Worm (Caenorhabditis elegans) whole organism, L4 larva: Measurements from ENCODE around the gene trpp-6.
"Not testable (repeated sequence)": the region's sequence is repeated elsewhere in the genome, so short reads cannot be mapped to it uniquely, and the experiment has no call there.

Experiments
- D1046.2 ChIP-seq: fragments of 200-800 bp; sonication (Bioruptor generic); IDR thresholded peaks from 2 replicates; pipeline ENCODE4 v1.3.6; 2022; ENCODE audit warnings: missing genetic modification characterization, missing compliant biosample characterization
- F37D6.2 ChIP-seq: sonication (generic microtip); optimal IDR thresholded peaks from 2 replicates; lab custom pipeline; 2016; ENCODE audit warnings: mild to moderate bottlenecking, missing genetic modification characterization, missing compliant biosample characterization
- Y48G9A.11 ChIP-seq: fragments of 200-800 bp; sonication (Bioruptor generic); IDR thresholded peaks from 2 replicates; pipeline ENCODE4 v1.3.6; 2022; ENCODE audit warnings: missing genetic modification reagents, missing genetic modification characterization, missing compliant biosample characterization
- ZK337.2 ChIP-seq: fragments of 200-800 bp; sonication (Bioruptor generic); IDR thresholded peaks from 2 replicates; pipeline ENCODE4 v1.3.6; 2022; ENCODE audit warnings: missing genetic modification reagents, missing genetic modification characterization, missing compliant biosample characterization
- arid-1 ChIP-seq: fragments of 200-800 bp; sonication (Bioruptor generic); conservative IDR thresholded peaks from 2 replicates; pipeline ENCODE4 v1.3.6; 2022; ENCODE audit warnings: missing genetic modification reagents, missing genetic modification characterization, missing compliant biosample characterization
- ceh-20 ChIP-seq: fragments of 200-800 bp; sonication (Bioruptor generic); IDR thresholded peaks from 2 replicates; pipeline ENCODE4 v1.3.6; 2022; ENCODE audit warnings: missing genetic modification reagents, missing genetic modification characterization, missing compliant biosample characterization
- ceh-44 ChIP-seq: fragments of 200-800 bp; sonication (Bioruptor generic); IDR thresholded peaks from 2 replicates; pipeline ENCODE4 v1.3.6; 2022; ENCODE audit warnings: missing genetic modification reagents, missing genetic modification characterization, missing compliant biosample characterization
- ctbp-1 ChIP-seq: fragments of 200-800 bp; sonication (Bioruptor generic); IDR thresholded peaks from 2 replicates; pipeline ENCODE4 v1.3.6; 2022; ENCODE audit warnings: missing genetic modification reagents, missing genetic modification characterization, missing compliant biosample characterization
- daf-12 ChIP-seq: fragments of 150-350 bp; optimal IDR thresholded peaks from 2 replicates; lab custom pipeline; 2014; ENCODE audit warnings: missing biosample characterization, missing genetic modification reagents, missing genetic modification characterization
- dmd-6 ChIP-seq: fragments of 200-800 bp; sonication (Bioruptor generic); IDR thresholded peaks from 2 replicates; pipeline ENCODE4 v1.3.6; 2022; ENCODE audit warnings: missing genetic modification reagents, missing genetic modification characterization, missing compliant biosample characterization
- dmd-8 ChIP-seq: fragments of 200-800 bp; sonication (Bioruptor generic); IDR thresholded peaks from 2 replicates; pipeline ENCODE4 v1.3.6; 2022; ENCODE audit warnings: missing genetic modification characterization, missing compliant biosample characterization
- dpl-1 ChIP-seq: fragments of 150-350 bp; optimal IDR thresholded peaks from 2 replicates; lab custom pipeline; 2014; ENCODE audit warnings: missing biosample characterization, missing genetic modification reagents, missing genetic modification characterization
- duxl-1 ChIP-seq: sonication (generic microtip); optimal IDR thresholded peaks from 2 replicates; lab custom pipeline; 2016; ENCODE audit warnings: mild to moderate bottlenecking, missing genetic modification characterization, moderate library complexity, missing compliant biosample characterization; ENCODE audit not compliant: poor library complexity
- dve-1 ChIP-seq: sonication (generic microtip); optimal IDR thresholded peaks from 2 replicates; lab custom pipeline; 2017; ENCODE audit warnings: antibody characterized with exemption, mild to moderate bottlenecking, missing genetic modification characterization, missing compliant biosample characterization; ENCODE audit not compliant: insufficient read depth
- fos-1 ChIP-seq: fragments of 150-350 bp; optimal IDR thresholded peaks from 2 replicates; lab custom pipeline; 2014; ENCODE audit warnings: missing biosample characterization, missing genetic modification characterization
- hif-1 ChIP-seq, 2 experiments: sonication (generic microtip); optimal IDR thresholded peaks; 2 replicates each; lab custom pipeline; 2016 to 2017; ENCODE audit warnings: missing compliant biosample characterization in 2 of 2, missing genetic modification characterization in 2 of 2, missing genetic modification reagents in 2 of 2, missing genotype in 2 of 2, mild to moderate bottlenecking in 1 of 2
- hmg-1.1 ChIP-seq: fragments of 200-800 bp; sonication (Bioruptor generic); IDR thresholded peaks from 2 replicates; pipeline ENCODE4 v1.3.6; 2022; ENCODE audit warnings: missing genetic modification reagents, missing genetic modification characterization, missing compliant biosample characterization
- lim-7 ChIP-seq: fragments of 200-800 bp; sonication (Bioruptor generic); IDR thresholded peaks from 2 replicates; pipeline ENCODE4 v1.3.6; 2022; ENCODE audit warnings: missing genetic modification characterization, missing compliant biosample characterization
- lin-13 ChIP-seq: fragments of 150-350 bp; optimal IDR thresholded peaks from 2 replicates; lab custom pipeline; 2014; ENCODE audit warnings: missing biosample characterization, missing genetic modification reagents, missing genetic modification characterization
- lin-38 ChIP-seq: fragments of 200-800 bp; sonication (Bioruptor generic); IDR thresholded peaks from 2 replicates; pipeline ENCODE4 v1.3.6; 2022; ENCODE audit warnings: missing genetic modification reagents, missing genetic modification characterization, missing compliant biosample characterization
- lsy-2 ChIP-seq, 2 experiments: fragments of 150-350 bp in 1 of 2; sonication (generic microtip) in 1 of 2; optimal IDR thresholded peaks; 2 replicates each; lab custom pipeline; 2014 to 2017; ENCODE audit warnings: missing biosample characterization in 2 of 2, missing genetic modification characterization in 2 of 2
- madf-9 ChIP-seq: fragments of 200-800 bp; sonication (Bioruptor generic); conservative IDR thresholded peaks from 2 replicates; pipeline ENCODE4 v1.3.6; 2022; ENCODE audit warnings: missing genetic modification reagents, missing genetic modification characterization, missing compliant biosample characterization
- mdt-29 ChIP-seq: fragments of 200-800 bp; sonication (Bioruptor generic); IDR thresholded peaks from 2 replicates; pipeline ENCODE4 v1.3.6; 2022; ENCODE audit warnings: missing genetic modification reagents, missing genetic modification characterization, missing compliant biosample characterization
- mxl-3 ChIP-seq: fragments of 200-800 bp; sonication (Bioruptor generic); optimal IDR thresholded peaks from 2 replicates; lab custom pipeline; 2018; ENCODE audit warnings: mild to moderate bottlenecking, missing genetic modification characterization, missing compliant biosample characterization
- nhr-102 ChIP-seq: sonication (generic microtip); optimal IDR thresholded peaks from 2 replicates; lab custom pipeline; 2016; ENCODE audit warnings: mild to moderate bottlenecking, missing genetic modification characterization, moderate library complexity, missing compliant biosample characterization
- nhr-48 ChIP-seq: sonication (generic microtip); optimal IDR thresholded peaks from 2 replicates; lab custom pipeline; 2016; ENCODE audit warnings: mild to moderate bottlenecking, missing genetic modification characterization, missing compliant biosample characterization
- pha-4 ChIP-seq, 2 experiments: fragments of 150-350 bp in 1 of 2; fragments of 200-800 bp in 1 of 2; sonication (Bioruptor generic) in 1 of 2; IDR thresholded peaks in 1 of 2; optimal IDR thresholded peaks in 1 of 2; 2 replicates each; pipeline versions ENCODE4 v1.3.6 to Lab custom; 2014 to 2022; ENCODE audit warnings: missing genetic modification characterization in 2 of 2, missing genetic modification reagents in 2 of 2, missing biosample characterization in 1 of 2, missing compliant biosample characterization in 1 of 2
- php-3 ChIP-seq: fragments of 200-800 bp; sonication (Bioruptor generic); IDR thresholded peaks from 2 replicates; pipeline ENCODE4 v1.3.6; 2022; ENCODE audit warnings: missing genetic modification reagents, missing genetic modification characterization, missing compliant biosample characterization
- rbr-2 ChIP-seq: sonication (generic microtip); optimal IDR thresholded peaks from 2 replicates; lab custom pipeline; 2016; ENCODE audit warnings: missing genotype, missing genetic modification characterization, missing compliant biosample characterization
- saeg-2 ChIP-seq: fragments of 200-800 bp; sonication (Bioruptor generic); IDR thresholded peaks from 2 replicates; pipeline ENCODE4 v1.3.6; 2022; ENCODE audit warnings: missing genetic modification reagents, missing genetic modification characterization, missing compliant biosample characterization
- spr-1 ChIP-seq: sonication (generic microtip); optimal IDR thresholded peaks from 2 replicates; lab custom pipeline; 2016; ENCODE audit warnings: mild to moderate bottlenecking, missing genetic modification characterization, missing compliant biosample characterization
- spr-3 ChIP-seq: fragments of 200-800 bp; sonication (Bioruptor generic); optimal IDR thresholded peaks from 2 replicates; lab custom pipeline; 2018; ENCODE audit warnings: mild to moderate bottlenecking, missing genetic modification characterization, missing compliant biosample characterization
- tra-1 ChIP-seq: fragments of 200-800 bp; sonication (Bioruptor generic); IDR thresholded peaks from 2 replicates; pipeline ENCODE4 v1.3.6; 2022; ENCODE audit warnings: missing genetic modification reagents, missing genetic modification characterization, missing compliant biosample characterization
- unc-130 ChIP-seq: sonication (generic microtip); optimal IDR thresholded peaks from 2 replicates; lab custom pipeline; 2016; ENCODE audit warnings: missing genetic modification reagents, missing genetic modification characterization, missing compliant biosample characterization
- unc-62 ChIP-seq, 3 experiments: fragments of 150-350 bp in 1 of 3; sonication (generic microtip); optimal IDR thresholded peaks in 2 of 3; peaks in 1 of 3; 1 replicate in 1 of 3; 2 replicates in 2 of 3; lab custom pipeline; 2014 to 2017; ENCODE audit warnings: missing biosample characterization in 3 of 3, missing genetic modification characterization in 3 of 3, missing genetic modification reagents in 3 of 3, missing genotype in 1 of 3
- vab-7 ChIP-seq: fragments of 200-800 bp; sonication (Bioruptor generic); IDR thresholded peaks from 2 replicates; pipeline ENCODE4 v1.3.6; 2022; ENCODE audit warnings: missing genetic modification reagents, missing genetic modification characterization, missing compliant biosample characterization
- zfp-2 ChIP-seq: sonication (generic microtip); optimal IDR thresholded peaks from 2 replicates; lab custom pipeline; 2016; ENCODE audit warnings: mild to moderate bottlenecking, missing genetic modification characterization, missing compliant biosample characterization

The trpp-6 gene

ce11 chrV:9980731-9981483 lies 10.8 kb upstream of the trpp-6 start, which contains the start of the genes ruvb-1 and tofu-1 (continued):
- TF ChIP-seq dpl-1 (GFP tag; lab: Kevin White, UChicago) (peak; percentile 63), tra-1 (GFP tag; lab: Robert Waterston, UW) (peak; percentile 82), ceh-44 (GFP tag; lab: Robert Waterston, UW) (peak; percentile 75), hif-1 (tag; optimal IDR thresholded peaks at IDR 0.05; lab: Kevin White, UChicago) (peak in 1 of 2 experiments; percentile 1), lin-13 (GFP tag; lab: Kevin White, UChicago) (peak; percentile 73), saeg-2 (0 out of 2 replicates have a peak, but pooled peaks have one; percentile 33), arid-1 (GFP tag; lab: Robert Waterston, UW) (peak; percentile 54; the same call in 1 of the 2 replicates), vab-7 (GFP tag; lab: Robert Waterston, UW) (peak; percentile 77), dmd-6 (GFP tag; lab: Robert Waterston, UW) (peak; percentile 76), lim-7 (GFP tag; lab: Robert Waterston, UW) (0 out of 2 replicates have a peak, but pooled peaks have one; percentile 29), lin-38 (GFP tag; lab: Robert Waterston, UW) (peak; percentile 91), F37D6.2 (tag; lab: Kevin White, UChicago) (peak; percentile 36), unc-62 (GFP tag; optimal IDR thresholded peaks at IDR 0.05 in 1 of 2; lab: Kevin White, UChicago) (peak in 1 of 2 experiments; percentile 48), hmg-1.1 (GFP tag; lab: Robert Waterston, UW) (peak; percentile 93), php-3 (GFP tag; lab: Robert Waterston, UW) (peak; percentile 65; the same call in 1 of the 2 replicates), pha-4 (GFP tag; IDR thresholded peaks at IDR 0.05; lab: Robert Waterston, UW) (peak; percentile 90), D1046.2 (GFP tag; lab: Robert Waterston, UW) (0 out of 2 replicates have a peak, but pooled peaks have one; percentile 27), lsy-2 (tag; optimal IDR thresholded peaks at IDR 0.05; lab: Kevin White, UChicago) (peak in 1 of 2 experiments; percentile 73), ZK337.2 (0 out of 2 replicates have a peak, but pooled peaks have one; percentile 22), dmd-8 (peak; percentile 57; the same call in 1 of the 2 replicates), dve-1 (tag; lab: Kevin White, UChicago) (peak; percentile 88), nhr-48 (tag; lab: Kevin White, UChicago) (peak; percentile 59), Y48G9A.11 (GFP tag; lab: Robert Waterston, UW) (0 out of 2 replicates have a peak, but pooled peaks have one; percentile 32), zfp-2 (peak; percentile 37), rbr-2 (peak; percentile 78), madf-9 (GFP tag; lab: Robert Waterston, UW) (peak; percentile 74), ctbp-1 (peak; percentile 71), unc-130 (GFP tag; lab: Kevin White, UChicago) (peak; percentile 67), spr-1 (peak; percentile 56), nhr-102 (tag; lab: Kevin White, UChicago) (peak; percentile 58), ceh-20 (GFP tag; lab: Robert Waterston, UW) (peak; percentile 81)
- not testable (repeated sequence) for TF ChIP-seq unc-62, pha-4 (tag; optimal IDR thresholded peaks at IDR 0.05; lab: Kevin White, UChicago)

DNA sequence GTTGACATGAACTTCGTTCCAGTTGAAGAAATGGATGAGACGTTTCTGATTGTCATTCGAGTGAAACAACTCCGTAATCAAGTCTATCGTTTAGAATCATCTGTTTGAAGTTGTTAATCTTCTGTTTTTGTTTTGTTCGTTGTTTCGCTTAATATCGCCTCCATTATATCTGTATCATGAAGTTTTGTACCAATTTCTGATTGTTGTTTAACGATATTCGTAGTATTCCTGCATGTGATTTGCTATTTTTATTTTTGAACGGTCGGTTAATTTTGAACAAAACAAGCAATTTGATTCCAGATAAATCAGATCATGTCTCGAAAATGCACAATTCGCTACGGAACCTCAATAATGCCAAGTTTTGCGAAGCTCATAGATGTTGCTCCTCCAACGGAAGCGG lies 9.1 kb upstream of the trpp-6 start, which contains the start of gene C27H6.9:
TSS of gene C27H6.9 (plus strand) at position 301 of the 400 bp plus-strand sequence.
- TF ChIP-seq dmd-6 (GFP tag; lab: Robert Waterston, UW), result no peak
- TF ChIP-seq mxl-3 (GFP tag; lab: Kevin White, UChicago), result no peak
- no peak for TF ChIP-seq dve-1 (tag; lab: Kevin White, UChicago)
- TF ChIP-seq fos-1 (tag; lab: Kevin White, UChicago), result no peak
- TF ChIP-seq mdt-29 (GFP tag; lab: Robert Waterston, UW), result no peak
- no peak for TF ChIP-seq hif-1 (tag; optimal IDR thresholded peaks at IDR 0.05; lab: Kevin White, UChicago)
- TF ChIP-seq unc-62 (GFP tag; optimal IDR thresholded peaks at IDR 0.05 in 1 of 2; lab: Kevin White, UChicago), result no peak
- no peak for TF ChIP-seq unc-62 (tag; optimal IDR thresholded peaks at IDR 0.05; lab: Kevin White, UChicago)
- TF ChIP-seq spr-3 (GFP tag; lab: Kevin White, UChicago), result no peak
- TF ChIP-seq duxl-1 (tag; lab: Kevin White, UChicago), result no peak
- TF ChIP-seq daf-12, result no peak
